Worm (Caenorhabditis elegans) whole organism, L1 larva: ENCODE measurements around the gene nhr-185.

Experiments
- alr-1 ChIP-seq: fragments of 200-800 bp; sonication (Bioruptor generic); optimal IDR thresholded peaks from 2 replicates; lab custom pipeline; 2018; ENCODE audit warnings: borderline replicate concordance, mild to moderate bottlenecking, missing genetic modification characterization, missing compliant biosample characterization
- ama-1 ChIP-seq: fragments of 150-350 bp; optimal IDR thresholded peaks from 2 replicates; lab custom pipeline; 2014
- elt-2 ChIP-seq: sonication (generic microtip); optimal IDR thresholded peaks from 2 replicates; lab custom pipeline; 2016; ENCODE audit warnings: missing genetic modification characterization, mild to moderate bottlenecking, inconsistent platforms, missing compliant biosample characterization, missing genetic modification reagents
- hlh-17 ChIP-seq: fragments of 200-800 bp; sonication (Bioruptor generic); optimal IDR thresholded peaks from 2 replicates; lab custom pipeline; 2018; ENCODE audit warnings: missing genetic modification characterization, mild to moderate bottlenecking, missing compliant biosample characterization, moderate library complexity, borderline replicate concordance
- lir-3 ChIP-seq: sonication (generic microtip); optimal IDR thresholded peaks from 2 replicates; lab custom pipeline; 2016; ENCODE audit warnings: mild to moderate bottlenecking, missing genetic modification characterization, moderate library complexity, missing compliant biosample characterization; ENCODE audit not compliant: poor library complexity
- nhr-12 ChIP-seq: sonication (generic microtip); optimal IDR thresholded peaks from 2 replicates; lab custom pipeline; 2017; ENCODE audit warnings: missing biosample characterization, missing genetic modification characterization
- nhr-237 ChIP-seq: fragments of 150-350 bp; optimal IDR thresholded peaks from 2 replicates; lab custom pipeline; 2014; ENCODE audit warnings: missing biosample characterization, missing genetic modification characterization
- nhr-28 ChIP-seq: fragments of 150-350 bp; optimal IDR thresholded peaks from 2 replicates; lab custom pipeline; 2014; ENCODE audit warnings: missing biosample characterization, missing genetic modification characterization
- nhr-77 ChIP-seq: fragments of 150-350 bp; optimal IDR thresholded peaks from 2 replicates; lab custom pipeline; 2014; ENCODE audit warnings: missing biosample characterization, missing genetic modification characterization
- nhr-85 ChIP-seq: sonication (generic microtip); peaks from one replicate; lab custom pipeline; 2016; ENCODE audit warnings: missing genetic modification characterization, inconsistent platforms, missing compliant biosample characterization
- pqm-1 ChIP-seq: sonication (generic microtip); optimal IDR thresholded peaks from 3 replicates; lab custom pipeline; 2017; ENCODE audit warnings: missing biosample characterization, missing genetic modification characterization
- rnt-1 ChIP-seq: sonication (generic microtip); optimal IDR thresholded peaks from 2 replicates; lab custom pipeline; 2016; ENCODE audit warnings: mild to moderate bottlenecking, missing genetic modification characterization, moderate library complexity, missing compliant biosample characterization
- vab-15 ChIP-seq: sonication (generic microtip); optimal IDR thresholded peaks from 2 replicates; lab custom pipeline; 2017; ENCODE audit warnings: missing genotype, mild to moderate bottlenecking, missing genetic modification characterization, missing compliant biosample characterization

DNA sequence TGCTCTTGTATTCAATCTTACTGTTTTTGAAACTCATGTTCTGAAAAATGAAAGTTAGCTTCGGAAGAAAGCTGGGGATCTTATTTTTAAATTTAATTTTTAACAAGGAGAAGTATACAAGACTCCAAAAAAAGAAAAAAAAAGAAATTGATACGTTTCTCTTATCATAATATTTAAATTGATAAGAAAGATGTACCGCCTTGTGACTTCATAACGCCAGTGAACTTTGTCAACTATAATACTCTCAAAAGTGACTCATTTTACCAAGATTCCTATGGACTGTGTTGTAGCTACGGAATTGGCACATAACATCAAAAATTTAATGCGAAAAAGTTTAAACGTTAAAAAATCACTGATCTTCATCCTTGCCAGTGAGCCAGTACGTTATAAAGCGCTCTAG lies 4.6 kb upstream of the nhr-185 start:
- TF ChIP-seq nhr-12 (tag; lab: Kevin White, UChicago): no peak
- TF ChIP-seq nhr-85 (tag; lab: Kevin White, UChicago): no peak
- TF ChIP-seq rnt-1 (tag; lab: Kevin White, UChicago): no peak
- TF ChIP-seq elt-2 (tag; lab: Kevin White, UChicago): peak; percentile 76
- TF ChIP-seq alr-1 (tag; lab: Kevin White, UChicago): no peak
- no peak for TF ChIP-seq nhr-77
- no peak for TF ChIP-seq nhr-237 (tag; lab: Kevin White, UChicago)
- no peak for TF ChIP-seq vab-15
- no peak for TF ChIP-seq ama-1
- TF ChIP-seq hlh-17: no peak
- TF ChIP-seq lir-3 (tag; lab: Kevin White, UChicago): no peak
- TF ChIP-seq pqm-1 (tag; lab: Kevin White, UChicago): no peak
- no peak for TF ChIP-seq nhr-28 (tag; lab: Kevin White, UChicago)
